Worm (Caenorhabditis elegans) whole organism, early embryonic: ENCODE results near the gene F54C9.11.
A peak's percentile ranks its signal among the peaks of the same experiment; 100 is the strongest.

ENCODE experiments used
- B0310.2 ChIP-seq: sonication (generic microtip); optimal IDR thresholded peaks from 2 replicates; lab custom pipeline; 2016; ENCODE audit warnings: mild to moderate bottlenecking, missing genetic modification characterization, missing compliant biosample characterization
- F13C5.2 ChIP-seq: sonication (generic microtip); optimal IDR thresholded peaks from 2 replicates; lab custom pipeline; 2017; ENCODE audit warnings: mild to moderate bottlenecking, missing genetic modification characterization, inconsistent platforms, missing compliant biosample characterization
- aly-1 ChIP-seq: sonication (generic microtip); optimal IDR thresholded peaks from 2 replicates; lab custom pipeline; 2016; ENCODE audit warnings: missing genetic modification characterization, missing compliant biosample characterization
- ama-1 ChIP-seq: fragments of 150-350 bp; optimal IDR thresholded peaks from 2 replicates; lab custom pipeline; 2014
- ceh-36 ChIP-seq: sonication (generic microtip); optimal IDR thresholded peaks from 2 replicates; lab custom pipeline; 2016; ENCODE audit warnings: missing genetic modification characterization, inconsistent platforms, missing compliant biosample characterization
- flt-1 ChIP-seq: fragments of 200-800 bp; sonication (Bioruptor generic); IDR thresholded peaks from 2 replicates; pipeline ENCODE4 v1.3.6; 2022; ENCODE audit warnings: missing genetic modification characterization, missing compliant biosample characterization
- hmbx-1 ChIP-seq: sonication (generic microtip); optimal IDR thresholded peaks from 2 replicates; lab custom pipeline; 2016; ENCODE audit warnings: mild to moderate bottlenecking, missing genetic modification characterization, missing compliant biosample characterization
- hmg-4 ChIP-seq: fragments of 200-800 bp; sonication (Bioruptor generic); optimal IDR thresholded peaks from 2 replicates; lab custom pipeline; 2018; ENCODE audit warnings: mild to moderate bottlenecking, missing genetic modification characterization, missing compliant biosample characterization
- hnd-1 ChIP-seq: sonication (generic microtip); optimal IDR thresholded peaks from 2 replicates; lab custom pipeline; 2016; ENCODE audit warnings: missing genetic modification characterization, missing compliant biosample characterization
- pes-1 ChIP-seq: fragments of 200-800 bp; sonication (Bioruptor generic); IDR thresholded peaks from 2 replicates; pipeline ENCODE4 v1.3.6; 2022; ENCODE audit warnings: missing genetic modification reagents, missing genetic modification characterization, missing compliant biosample characterization
- tbx-11 ChIP-seq: fragments of 200-800 bp; sonication (Bioruptor generic); IDR thresholded peaks from 2 replicates; pipeline ENCODE4 v1.3.6; 2022; ENCODE audit warnings: missing genetic modification characterization, missing compliant biosample characterization
- tra-4 ChIP-seq: sonication (generic microtip); optimal IDR thresholded peaks from 2 replicates; lab custom pipeline; 2017; ENCODE audit warnings: missing genetic modification characterization, missing compliant biosample characterization

- TF ChIP-seq flt-1, result no peak
- TF ChIP-seq F13C5.2, result no peak
- peak; percentile 54 for TF ChIP-seq ama-1
- TF ChIP-seq ceh-36 (tag; lab: Kevin White, UChicago), result no peak
- no peak for TF ChIP-seq tra-4 (tag; lab: Kevin White, UChicago)
- no peak for TF ChIP-seq hmbx-1 (tag; lab: Kevin White, UChicago)
- TF ChIP-seq B0310.2 (tag; lab: Kevin White, UChicago), result no peak
- TF ChIP-seq aly-1 (tag; lab: Kevin White, UChicago), result no peak
- no peak for TF ChIP-seq pes-1
- TF ChIP-seq tbx-11 (GFP tag; lab: Robert Waterston, UW), result no peak
- no peak for TF ChIP-seq hnd-1 (tag; lab: Kevin White, UChicago)
- TF ChIP-seq hmg-4, result no peak
Measured at ce11 chrII:8583035-8583434, 1.9 kb downstream of the F54C9.11 start.
